Worm (Caenorhabditis elegans) whole organism, L2 larva: ENCODE measurements around the gene F14F8.8.
"Not testable (repeated sequence)": the region's sequence is repeated elsewhere in the genome, so short reads cannot be mapped to it uniquely, and the experiment has no call there.

ENCODE experiments used
- C34F6.9 ChIP-seq: fragments of 150-350 bp; optimal IDR thresholded peaks from 2 replicates; lab custom pipeline; 2014; ENCODE audit warnings: missing biosample characterization, missing genetic modification characterization
- Y55F3AM.14 ChIP-seq: fragments of 200-800 bp; sonication (Bioruptor generic); optimal IDR thresholded peaks from 2 replicates; lab custom pipeline; 2018; ENCODE audit warnings: mild to moderate bottlenecking, missing genetic modification characterization, missing compliant biosample characterization
- alr-1 ChIP-seq: fragments of 150-350 bp; optimal IDR thresholded peaks from 2 replicates; lab custom pipeline; 2014; ENCODE audit warnings: missing biosample characterization, missing genetic modification characterization
- ceh-82 ChIP-seq: fragments of 150-350 bp; optimal IDR thresholded peaks from 2 replicates; lab custom pipeline; 2014; ENCODE audit warnings: missing biosample characterization, missing genetic modification characterization
- crh-2 ChIP-seq: sonication (generic microtip); optimal IDR thresholded peaks from 2 replicates; lab custom pipeline; 2017; ENCODE audit warnings: missing biosample characterization, missing genetic modification characterization
- egl-27 ChIP-seq: sonication (generic microtip); optimal IDR thresholded peaks from 3 replicates; lab custom pipeline; 2017; ENCODE audit warnings: missing biosample characterization, missing genetic modification reagents, missing genetic modification characterization
- elt-3 ChIP-seq: sonication (generic microtip); optimal IDR thresholded peaks from 2 replicates; lab custom pipeline; 2017; ENCODE audit warnings: missing biosample characterization, missing genetic modification characterization
- fos-1 ChIP-seq: fragments of 150-350 bp; optimal IDR thresholded peaks from 2 replicates; lab custom pipeline; 2014; ENCODE audit warnings: missing biosample characterization, missing genetic modification characterization
- gmeb-1 ChIP-seq: fragments of 150-350 bp; optimal IDR thresholded peaks from 2 replicates; lab custom pipeline; 2014; ENCODE audit warnings: missing biosample characterization, missing genetic modification characterization
- lin-11 ChIP-seq: fragments of 150-350 bp; sonication (generic microtip); optimal IDR thresholded peaks from 2 replicates; lab custom pipeline; 2014; ENCODE audit warnings: missing biosample characterization, missing genetic modification characterization, inconsistent platforms, mixed read lengths
- lin-13 ChIP-seq: fragments of 150-350 bp; optimal IDR thresholded peaks from 2 replicates; lab custom pipeline; 2014; ENCODE audit warnings: missing biosample characterization, missing genetic modification reagents, missing genetic modification characterization
- lin-39 ChIP-seq: fragments of 150-350 bp; optimal IDR thresholded peaks from 2 replicates; lab custom pipeline; 2014; ENCODE audit warnings: missing biosample characterization, missing genetic modification reagents, missing genetic modification characterization
- mab-5 ChIP-seq: fragments of 150-350 bp; optimal IDR thresholded peaks from 2 replicates; lab custom pipeline; 2014; ENCODE audit warnings: missing biosample characterization, missing genetic modification characterization
- mbf-1 ChIP-seq: sonication (generic microtip); optimal IDR thresholded peaks from 2 replicates; lab custom pipeline; 2017; ENCODE audit warnings: missing biosample characterization, missing genetic modification characterization
- nhr-11 ChIP-seq: fragments of 150-350 bp; optimal IDR thresholded peaks from 2 replicates; lab custom pipeline; 2014; ENCODE audit warnings: missing biosample characterization, missing genetic modification characterization
- nhr-21 ChIP-seq: fragments of 150-350 bp; optimal IDR thresholded peaks from 2 replicates; lab custom pipeline; 2014; ENCODE audit warnings: missing biosample characterization, missing genetic modification characterization
- nhr-23 ChIP-seq: fragments of 150-350 bp; optimal IDR thresholded peaks from 2 replicates; lab custom pipeline; 2014; ENCODE audit warnings: missing biosample characterization, missing genetic modification reagents, missing genetic modification characterization
- nhr-25 ChIP-seq: fragments of 150-350 bp; sonication (generic microtip); optimal IDR thresholded peaks from 3 replicates; lab custom pipeline; 2014; ENCODE audit warnings: missing biosample characterization, missing genetic modification characterization
- peb-1 ChIP-seq: fragments of 150-350 bp; optimal IDR thresholded peaks from 2 replicates; lab custom pipeline; 2014; ENCODE audit warnings: missing biosample characterization, missing genetic modification characterization
- sem-4 ChIP-seq: fragments of 150-350 bp; optimal IDR thresholded peaks from 2 replicates; lab custom pipeline; 2014; ENCODE audit warnings: missing biosample characterization, missing genetic modification reagents, missing genetic modification characterization
- sma-3 ChIP-seq: sonication (generic microtip); optimal IDR thresholded peaks from 2 replicates; lab custom pipeline; 2016; ENCODE audit warnings: missing genetic modification reagents, missing genetic modification characterization, missing compliant biosample characterization
- sma-9 ChIP-seq, 2 experiments: fragments of 150-350 bp in 1 of 2; sonication (generic microtip) in 1 of 2; optimal IDR thresholded peaks; 2 replicates each; lab custom pipeline; 2014 to 2016; ENCODE audit warnings: missing genetic modification characterization in 2 of 2, mild to moderate bottlenecking in 1 of 2, missing biosample characterization in 1 of 2, missing compliant biosample characterization in 1 of 2, missing genetic modification reagents in 1 of 2, moderate library complexity in 1 of 2
- snpc-4 ChIP-seq: fragments of 150-350 bp; optimal IDR thresholded peaks from 2 replicates; lab custom pipeline; 2014; ENCODE audit warnings: missing biosample characterization, missing genetic modification characterization
- unc-55 ChIP-seq: fragments of 150-350 bp; sonication (generic microtip); optimal IDR thresholded peaks from 3 replicates; lab custom pipeline; 2014; ENCODE audit warnings: missing biosample characterization, missing genetic modification reagents, missing genetic modification characterization
- unc-62 ChIP-seq: fragments of 150-350 bp; optimal IDR thresholded peaks from 2 replicates; lab custom pipeline; 2014; ENCODE audit warnings: missing biosample characterization, missing genetic modification reagents, missing genetic modification characterization
- ztf-1 ChIP-seq: fragments of 200-800 bp; sonication (Bioruptor generic); conservative IDR thresholded peaks from 2 replicates; pipeline ENCODE4 v1.3.6; 2022; ENCODE audit warnings: missing genetic modification characterization, missing compliant biosample characterization
- ztf-11 ChIP-seq: sonication (generic microtip); optimal IDR thresholded peaks from 2 replicates; lab custom pipeline; 2017; ENCODE audit warnings: missing biosample characterization, missing genetic modification characterization
- ztf-4 ChIP-seq: fragments of 150-350 bp; optimal IDR thresholded peaks from 2 replicates; lab custom pipeline; 2014; ENCODE audit warnings: missing biosample characterization, missing genetic modification characterization

Gene F14F8.8

DNA sequence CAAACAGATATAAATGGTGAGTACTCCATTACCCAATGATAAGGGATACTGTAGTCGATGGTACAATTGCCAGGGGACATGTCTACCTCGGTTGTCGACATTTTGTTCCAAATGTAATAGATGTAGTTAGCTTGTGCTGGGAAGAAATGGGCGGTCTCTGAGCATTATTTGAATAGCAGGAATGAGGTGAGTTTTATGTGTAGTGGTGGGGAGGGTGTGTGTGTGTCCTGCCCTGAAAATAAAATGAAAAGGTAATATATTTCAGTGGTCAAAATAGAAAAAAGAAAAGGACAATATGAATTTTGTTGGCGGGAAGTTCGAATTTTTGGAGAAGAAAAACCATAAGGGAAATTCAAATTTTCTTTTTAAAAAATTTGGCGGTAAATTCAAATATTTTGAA lies 11.3 kb downstream of the F14F8.8 start, which contains the start of gene Y70C5B.2:
TSS of gene Y70C5B.2 (minus strand) at position 101 of the 400 bp plus-strand sequence.
- not testable (repeated sequence) for TF ChIP-seq ztf-4; unc-55 (GFP tag; lab: Kevin White, UChicago); ztf-1

DNA sequence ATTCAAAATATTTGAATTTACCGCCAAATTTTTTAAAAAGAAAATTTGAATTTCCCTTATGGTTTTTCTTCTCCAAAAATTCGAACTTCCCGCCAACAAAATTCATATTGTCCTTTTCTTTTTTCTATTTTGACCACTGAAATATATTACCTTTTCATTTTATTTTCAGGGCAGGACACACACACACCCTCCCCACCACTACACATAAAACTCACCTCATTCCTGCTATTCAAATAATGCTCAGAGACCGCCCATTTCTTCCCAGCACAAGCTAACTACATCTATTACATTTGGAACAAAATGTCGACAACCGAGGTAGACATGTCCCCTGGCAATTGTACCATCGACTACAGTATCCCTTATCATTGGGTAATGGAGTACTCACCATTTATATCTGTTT lies 17.9 kb downstream of the F14F8.8 start, which contains the start of gene W06G6.15:
TSS of gene W06G6.15 (plus strand) at position 301 of the 400 bp plus-strand sequence.
- not testable (repeated sequence) for TF ChIP-seq elt-3; snpc-4 (tag; lab: Kevin White, UChicago); crh-2 (tag; lab: Kevin White, UChicago)

DNA sequence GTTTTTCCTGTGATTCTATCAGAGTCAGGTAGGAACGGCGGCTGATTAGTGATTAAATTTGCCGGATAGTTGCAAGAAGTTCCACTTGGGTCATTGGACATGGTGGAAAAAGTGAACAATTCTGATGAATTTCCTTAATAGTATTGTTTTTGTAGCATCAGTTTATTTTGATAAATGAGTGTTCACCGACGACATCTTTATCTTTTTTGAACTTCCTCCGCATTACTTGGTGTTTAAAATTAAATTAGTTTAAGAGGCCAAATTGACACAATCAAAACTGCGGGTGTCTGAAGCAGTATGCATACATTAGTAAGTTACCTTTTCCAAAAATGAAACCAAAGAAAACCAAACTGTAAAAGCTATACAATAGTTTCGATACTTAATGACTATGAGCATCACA lies 22.9 kb downstream of the F14F8.8 start, which contains the start of gene W06G6.11:
TSS of gene W06G6.11 (minus strand) at position 101 of the 400 bp plus-strand sequence.
- not testable (repeated sequence) for TF ChIP-seq nhr-11, sem-4, lin-39 (tag; lab: Kevin White, UChicago)

DNA sequence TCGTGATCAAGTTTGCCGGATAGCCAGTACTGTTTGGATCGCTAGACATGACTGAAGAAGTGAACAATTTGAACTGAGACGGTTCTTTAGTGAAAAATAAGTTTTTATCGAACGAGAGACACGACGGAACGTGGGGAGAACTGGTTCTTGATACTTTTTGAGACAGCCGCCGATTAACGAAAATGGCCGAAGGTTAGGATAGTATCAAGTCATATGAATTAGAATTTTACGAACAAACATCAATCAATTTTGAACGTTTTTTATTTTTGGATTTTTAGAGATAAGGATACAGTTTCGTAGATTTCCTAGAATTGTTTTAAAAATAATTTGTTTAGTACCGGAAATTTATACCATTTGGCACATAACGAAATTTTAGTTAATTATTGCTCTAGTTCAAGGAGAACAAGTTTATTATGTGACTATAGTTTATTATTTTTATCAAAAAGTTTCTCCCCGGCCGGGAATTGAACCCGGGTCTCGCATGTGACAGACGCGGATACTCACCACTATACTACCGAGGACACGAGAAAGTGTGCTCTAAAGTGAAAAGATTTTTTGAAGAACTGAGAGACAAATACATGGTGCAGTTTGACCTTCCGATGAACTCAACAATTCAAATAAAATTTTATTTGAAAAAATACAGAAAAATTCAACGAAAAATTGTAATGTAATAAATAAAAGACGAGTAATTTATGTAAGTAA lies 23.6 kb downstream of the F14F8.8 start, which contains the start of gene W06G6.20:
TSS of gene W06G6.20 (minus strand) at position 51 of the 702 bp plus-strand sequence.
- TF ChIP-seq snpc-4 (tag; lab: Kevin White, UChicago) (no peak), unc-55 (GFP tag; lab: Kevin White, UChicago) (no peak), unc-62 (GFP tag; lab: Kevin White, UChicago) (no peak)

DNA sequence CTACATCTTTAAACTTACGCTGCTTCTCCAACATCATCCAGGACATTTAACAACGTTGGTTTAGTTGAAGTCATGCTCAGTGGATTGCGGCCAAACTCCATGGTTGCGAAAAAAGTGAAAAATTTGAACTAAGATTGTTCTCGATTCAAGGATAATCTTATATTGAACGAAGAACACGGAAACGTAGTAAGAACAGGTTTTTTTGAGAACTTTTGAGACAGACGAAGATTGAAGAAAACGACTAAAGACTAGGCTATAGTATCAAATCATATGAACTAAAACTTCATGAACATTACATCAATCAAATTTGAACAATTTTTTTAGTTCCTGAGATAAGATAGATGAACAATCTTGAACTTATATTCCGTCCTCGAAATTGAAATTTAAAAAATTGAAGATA lies 25.0 kb downstream of the F14F8.8 start, which contains the start of gene W06G6.10:
TSS of gene W06G6.10 (minus strand) at position 101 of the 400 bp plus-strand sequence.
- no peak for TF ChIP-seq nhr-21

DNA sequence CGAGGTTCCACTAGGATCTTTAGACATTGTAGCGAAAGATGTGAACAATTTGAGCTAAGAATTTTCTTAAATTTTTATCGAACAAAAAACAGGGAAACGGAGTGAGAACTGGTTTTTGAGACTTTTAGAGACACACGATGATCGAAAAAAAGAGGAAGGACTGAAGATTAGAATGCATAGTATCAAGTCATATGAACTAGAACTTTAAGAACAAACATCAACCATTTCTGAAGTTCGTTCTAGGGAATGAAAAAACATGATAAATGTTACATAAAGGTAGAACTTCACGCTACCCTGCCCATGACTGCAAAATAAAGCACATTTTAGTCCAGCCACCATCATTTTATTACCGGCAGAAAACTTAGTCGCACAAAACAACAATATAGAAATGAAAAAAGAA lies 25.7 kb downstream of the F14F8.8 start, which contains the start of gene W06G6.9:
TSS of gene W06G6.9 (minus strand) at position 101 of the 400 bp plus-strand sequence.
- TF ChIP-seq ztf-4, result no peak
- no peak for TF ChIP-seq lin-13
- no peak for TF ChIP-seq elt-3
- TF ChIP-seq sma-9 (GFP tag; optimal IDR thresholded peaks at IDR 0.05; lab: Kevin White, UChicago), result no peak
- TF ChIP-seq sma-9 (tag; optimal IDR thresholded peaks at IDR 0.05; lab: Kevin White, UChicago), result no peak
- TF ChIP-seq mbf-1, result no peak
- no peak for TF ChIP-seq ceh-82 (tag; lab: Kevin White, UChicago)
- no peak for TF ChIP-seq lin-11 (tag; lab: Kevin White, UChicago)
- TF ChIP-seq egl-27 (tag; lab: Kevin White, UChicago), result no peak
- no peak for TF ChIP-seq ztf-11
- no peak for TF ChIP-seq sem-4 (tag; lab: Kevin White, UChicago)

DNA sequence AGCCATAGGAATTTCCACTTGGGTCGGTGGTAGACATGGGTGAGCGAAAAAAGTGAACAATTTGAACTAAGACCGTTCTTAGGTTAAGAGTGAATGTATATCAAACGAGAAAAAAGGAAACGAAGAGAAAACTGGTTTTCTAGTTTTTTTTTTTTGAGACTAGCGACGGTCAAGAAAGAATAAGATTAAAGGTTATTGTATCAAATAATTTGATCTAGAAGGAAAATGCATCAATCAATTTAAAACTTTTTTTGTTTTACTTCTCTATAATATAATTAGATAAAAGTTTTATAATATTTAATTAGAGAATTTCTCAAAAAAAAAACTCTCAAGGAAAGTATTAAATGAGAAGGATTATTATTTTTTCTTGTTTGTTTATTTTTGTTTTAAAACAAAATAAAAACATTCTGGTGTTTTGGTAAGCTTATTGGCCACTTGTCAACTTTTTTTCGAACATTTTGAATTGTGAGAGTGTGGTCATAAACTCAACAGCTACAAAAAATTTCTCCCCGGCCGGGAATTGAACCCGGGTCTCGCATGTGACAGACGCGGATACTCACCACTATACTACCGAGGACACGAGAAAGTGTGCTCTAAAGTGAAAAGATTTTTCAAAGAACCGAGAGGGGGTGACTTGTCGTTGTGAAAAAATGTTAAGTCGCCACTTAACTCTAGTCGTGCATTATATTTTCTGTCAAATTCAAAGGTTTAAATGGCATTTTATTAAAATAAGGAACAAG lies 26.7 kb downstream of the F14F8.8 start, which contains the start of gene W06G6.17:
TSS of gene W06G6.17 (minus strand) at position 51 of the 740 bp plus-strand sequence.
- TF ChIP-seq sma-3 (GFP tag; lab: Kevin White, UChicago), result no peak
- TF ChIP-seq peb-1 (tag; lab: Kevin White, UChicago), result no peak
- TF ChIP-seq fos-1 (tag; lab: Kevin White, UChicago), result no peak
- TF ChIP-seq Y55F3AM.14, result no peak
- no peak for TF ChIP-seq C34F6.9
- TF ChIP-seq nhr-25, result no peak
- TF ChIP-seq unc-62 (GFP tag; lab: Kevin White, UChicago), result no peak
- TF ChIP-seq ztf-1, result no peak

DNA sequence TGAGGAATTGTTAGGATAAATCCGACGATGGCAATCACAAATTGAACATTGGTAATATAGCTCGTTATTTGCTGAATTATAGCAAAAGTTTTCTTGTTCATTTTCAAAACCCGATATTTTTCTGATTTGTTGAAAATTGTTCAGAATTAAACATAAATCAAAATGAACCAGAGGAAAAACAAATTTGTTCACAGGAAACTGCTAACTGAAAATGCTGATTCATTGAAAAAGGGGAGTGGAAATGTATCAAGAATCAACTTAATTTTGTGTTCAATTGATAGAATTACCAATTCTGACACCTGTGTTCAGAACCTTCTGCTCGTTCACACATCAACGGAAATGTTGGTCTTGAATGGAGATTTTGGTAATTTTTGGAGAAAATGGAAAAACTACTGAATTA lies 28.5 kb downstream of the F14F8.8 start, which contains the start of gene srw-77:
TSS of gene srw-77 (minus strand) at position 101 of the 400 bp plus-strand sequence.
- TF ChIP-seq lin-39 (tag; lab: Kevin White, UChicago) (no peak), ceh-82 (tag; lab: Kevin White, UChicago) (no peak), alr-1 (tag; lab: Kevin White, UChicago) (no peak), nhr-23 (tag; lab: Kevin White, UChicago) (no peak), ztf-4 (no peak), crh-2 (tag; lab: Kevin White, UChicago) (no peak), gmeb-1 (tag; lab: Kevin White, UChicago) (no peak), C34F6.9 (no peak), mab-5 (no peak)
